Fruit fly (Drosophila melanogaster) S2 (cell line): ENCODE results near the gene CG32554.

Source experiments
- CG8478 ChIP-seq: fragments of >200 bp; optimal IDR thresholded peaks from 2 replicates; lab custom pipeline; 2018
- CTCF ChIP-seq, 2 experiments: fragments of >200 bp; optimal IDR thresholded peaks; 2 replicates each; lab custom pipeline; 2018

DNA sequence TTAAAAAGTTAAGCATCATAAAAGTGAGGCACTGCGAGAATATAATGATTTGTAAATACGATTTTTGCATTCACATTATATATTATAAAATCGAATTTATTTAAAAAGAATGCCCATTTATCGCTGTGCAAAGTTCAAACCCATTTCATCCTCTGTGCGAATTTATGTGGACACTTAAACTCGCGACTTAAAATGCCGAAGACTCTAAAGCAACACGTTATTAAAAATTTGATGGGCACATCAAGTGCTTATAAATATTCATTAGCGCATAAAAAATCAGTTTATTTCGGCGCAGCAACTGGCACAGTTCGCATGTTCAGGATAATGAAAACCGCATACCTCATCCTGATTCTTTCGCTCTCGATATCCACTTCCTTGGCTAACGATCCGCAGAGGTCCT lies 35.4 kb upstream of the CG32554 start, which contains the start of gene CG6788:
- no peak for TF ChIP-seq CG8478 (lab: Kevin White, UChicago)
- TF ChIP-seq CTCF (optimal IDR thresholded peaks at IDR 0.05; lab: Kevin White, UChicago) = no peak
